Fruit fly (Drosophila melanogaster) whole organism, pupa: ENCODE results near the gene CG12012.

Experiments
- CG10348 ChIP-seq: fragments of 200-800 bp; sonication (Bioruptor generic); IDR thresholded peaks from 2 replicates; pipeline ENCODE4 v1.3.6; 2022; ENCODE audit warnings: missing biosample characterization, missing genetic modification characterization
- CG12605 ChIP-seq: fragments of 200-800 bp; sonication (Bioruptor generic); IDR thresholded peaks from 2 replicates; pipeline ENCODE4 v1.3.6; 2022; ENCODE audit warnings: missing biosample characterization, missing genetic modification characterization
- CG13204 ChIP-seq: fragments of 200-800 bp; sonication (Bioruptor generic); optimal IDR thresholded peaks from 2 replicates; lab custom pipeline; 2018; ENCODE audit warnings: missing biosample characterization, mild to moderate bottlenecking, missing genetic modification characterization, moderate library complexity
- CG14655 ChIP-seq: fragments of 200-800 bp; sonication (Bioruptor generic); optimal IDR thresholded peaks from 3 replicates; lab custom pipeline; 2017; ENCODE audit warnings: mild to moderate bottlenecking, missing biosample characterization, missing genetic modification reagents, missing genetic modification characterization
- CG15710 ChIP-seq: fragments of 200-800 bp; sonication (Bioruptor generic); optimal IDR thresholded peaks from 2 replicates; lab custom pipeline; 2018; ENCODE audit warnings: missing biosample characterization, mild to moderate bottlenecking, missing genetic modification characterization, moderate library complexity
- CG17806 ChIP-seq: fragments of 200-800 bp; sonication (Bioruptor generic); optimal IDR thresholded peaks from 2 replicates; lab custom pipeline; 2018; ENCODE audit warnings: missing biosample characterization, mild to moderate bottlenecking, missing genetic modification characterization, moderate library complexity
- CG32121 ChIP-seq: fragments of 200-800 bp; sonication (Bioruptor generic); IDR thresholded peaks from 2 replicates; pipeline ENCODE4 v1.3.6; 2022; ENCODE audit warnings: missing biosample characterization, missing genetic modification characterization
- CG34367 ChIP-seq: fragments of 200-800 bp; sonication (Bioruptor generic); optimal IDR thresholded peaks from 2 replicates; lab custom pipeline; 2018; ENCODE audit warnings: missing biosample characterization, mild to moderate bottlenecking, missing genetic modification characterization
- CG4496 ChIP-seq: fragments of 200-800 bp; sonication (Bioruptor generic); IDR thresholded peaks from 3 replicates; pipeline ENCODE4 v1.3.6; 2022; ENCODE audit warnings: missing biosample characterization, missing genetic modification characterization
- CG8159 ChIP-seq: fragments of 200-800 bp; sonication (Bioruptor generic); optimal IDR thresholded peaks from 3 replicates; lab custom pipeline; 2018; ENCODE audit warnings: missing biosample characterization, mild to moderate bottlenecking, missing genetic modification characterization, moderate library complexity
- CG8301 ChIP-seq: fragments of 200-800 bp; sonication (Bioruptor generic); optimal IDR thresholded peaks from 2 replicates; lab custom pipeline; 2018; ENCODE audit warnings: missing biosample characterization, mild to moderate bottlenecking, missing genetic modification characterization
- CG9948 ChIP-seq: fragments of 200-800 bp; sonication (Bioruptor generic); optimal IDR thresholded peaks from 2 replicates; lab custom pipeline; 2018; ENCODE audit warnings: missing biosample characterization, mild to moderate bottlenecking, missing genetic modification characterization, moderate library complexity
- D1 ChIP-seq: fragments of 200-800 bp; sonication (Bioruptor generic); optimal IDR thresholded peaks from 2 replicates; lab custom pipeline; 2018; ENCODE audit warnings: missing biosample characterization, mild to moderate bottlenecking, missing genetic modification characterization, moderate library complexity
- EcR ChIP-seq: fragments of 200-800 bp; sonication (Bioruptor generic); optimal IDR thresholded peaks from 3 replicates; lab custom pipeline; 2019; ENCODE audit warnings: missing biosample characterization, missing genetic modification characterization, mild to moderate bottlenecking, moderate library complexity, missing genetic modification reagents
- Ets98B ChIP-seq: fragments of 200-800 bp; sonication (Bioruptor generic); IDR thresholded peaks from 2 replicates; pipeline ENCODE4 v1.3.6; 2022; ENCODE audit warnings: missing biosample characterization, missing genetic modification characterization
- Pif1A ChIP-seq: fragments of 200-800 bp; sonication (Bioruptor generic); optimal IDR thresholded peaks from 3 replicates; lab custom pipeline; 2016; ENCODE audit warnings: missing biosample characterization, missing genetic modification characterization
- Pif1B ChIP-seq: fragments of 200-800 bp; sonication (Bioruptor generic); optimal IDR thresholded peaks from 3 replicates; lab custom pipeline; 2016; ENCODE audit warnings: missing biosample characterization, missing genetic modification characterization
- Snoo ChIP-seq: fragments of 200-800 bp; sonication (Bioruptor generic); optimal IDR thresholded peaks from 3 replicates; lab custom pipeline; 2017; ENCODE audit warnings: missing biosample characterization, mild to moderate bottlenecking, missing genetic modification characterization, inconsistent platforms
- fd96Ca ChIP-seq: fragments of 200-800 bp; sonication (Bioruptor generic); IDR thresholded peaks from 3 replicates; pipeline ENCODE4 v1.3.6; 2022; ENCODE audit warnings: missing biosample characterization, missing genetic modification characterization
- gl ChIP-seq: fragments of 200-800 bp; sonication (Bioruptor generic); optimal IDR thresholded peaks from 2 replicates; lab custom pipeline; 2018; ENCODE audit warnings: missing biosample characterization, mild to moderate bottlenecking, missing genetic modification characterization
- rn ChIP-seq: fragments of 200-800 bp; sonication (Bioruptor generic); IDR thresholded peaks from 2 replicates; pipeline ENCODE4 v1.3.6; 2022; ENCODE audit warnings: missing biosample characterization, missing genetic modification characterization

Gene CG12012

DNA sequence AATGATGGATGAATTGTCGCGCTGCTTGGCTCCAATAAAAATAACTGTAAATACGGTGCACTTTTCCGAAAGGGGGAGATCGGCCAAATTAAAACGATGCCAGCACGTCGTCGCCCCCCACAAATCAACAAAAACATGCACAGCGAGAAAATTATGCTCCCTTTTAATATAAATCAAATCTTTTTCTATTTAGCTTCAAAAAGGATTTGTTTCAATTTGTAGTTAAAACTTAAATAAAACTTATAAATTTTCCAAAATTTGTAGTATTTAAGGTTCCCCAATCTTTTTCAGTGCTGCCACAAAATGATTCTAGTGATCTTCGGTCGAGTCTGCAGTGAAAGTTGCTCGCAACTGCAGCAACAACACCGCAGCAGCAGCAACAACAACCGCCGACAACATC lies 19.5 kb downstream of the CG12012 start:
- TF ChIP-seq EcR (GFP tag; lab: Kevin White, UChicago) (no peak), CG17806 (tag; lab: Kevin White, UChicago) (peak; percentile 89), fd96Ca (peak; percentile 87), CG10348 (GFP tag; lab: Robert Waterston, UW) (peak; percentile 24; the same call in 1 of the 2 replicates), Snoo (peak; percentile 70), CG8301 (peak; percentile 95), rn (no peak; the same call in none of the 2 replicates), gl (tag; lab: Kevin White, UChicago) (peak; percentile 70), Pif1B (GFP tag; lab: Kevin White, UChicago) (peak; percentile 85), CG13204 (GFP tag; lab: Kevin White, UChicago) (peak; percentile 58), CG4496 (GFP tag; lab: Robert Waterston, UW) (peak; percentile 89), CG8159 (tag; lab: Kevin White, UChicago) (peak; percentile 90), CG12605 (GFP tag; lab: Robert Waterston, UW) (peak; percentile 88), CG32121 (GFP tag; lab: Robert Waterston, UW) (no peak), Pif1A (GFP tag; lab: Kevin White, UChicago) (peak; percentile 86), CG9948 (tag; lab: Kevin White, UChicago) (peak; percentile 91), CG15710 (peak; percentile 87), CG14655 (GFP tag; lab: Kevin White, UChicago) (peak; percentile 95), Ets98B (GFP tag; lab: Robert Waterston, UW) (peak; percentile 87), CG34367 (tag; lab: Kevin White, UChicago) (peak; percentile 86), D1 (peak; percentile 81)

dm6 chr3L:3397309-3397821 lies 20.8 kb downstream of the CG12012 start:
- no peak for TF ChIP-seq EcR (GFP tag; lab: Kevin White, UChicago)
- no peak for TF ChIP-seq CG8159 (tag; lab: Kevin White, UChicago)
- TF ChIP-seq Ets98B (GFP tag; lab: Robert Waterston, UW) = no peak
- no peak for TF ChIP-seq CG17806 (tag; lab: Kevin White, UChicago)
- no peak for TF ChIP-seq CG10348 (GFP tag; lab: Robert Waterston, UW)
- no peak for TF ChIP-seq CG8301
- no peak for TF ChIP-seq CG15710
- no peak for TF ChIP-seq CG14655 (GFP tag; lab: Kevin White, UChicago)
- TF ChIP-seq fd96Ca = no peak
- no peak for TF ChIP-seq CG13204 (GFP tag; lab: Kevin White, UChicago)
- no peak for TF ChIP-seq CG9948 (tag; lab: Kevin White, UChicago)
- TF ChIP-seq CG32121 (GFP tag; lab: Robert Waterston, UW) = no peak
- TF ChIP-seq, all 21 proteins: peak for 0

- TF ChIP-seq CG8159 (tag; lab: Kevin White, UChicago) (peak; percentile 93), Pif1B (GFP tag; lab: Kevin White, UChicago) (peak; percentile 90), CG32121 (GFP tag; lab: Robert Waterston, UW) (no peak), CG10348 (GFP tag; lab: Robert Waterston, UW) (no peak), rn (peak; percentile 72), CG8301 (peak; percentile 84), EcR (GFP tag; lab: Kevin White, UChicago) (no peak), CG17806 (tag; lab: Kevin White, UChicago) (peak; percentile 93), CG34367 (tag; lab: Kevin White, UChicago) (peak; percentile 94), CG15710 (peak; percentile 91), CG13204 (GFP tag; lab: Kevin White, UChicago) (peak; percentile 85), D1 (peak; percentile 66), Pif1A (GFP tag; lab: Kevin White, UChicago) (peak; percentile 89), Snoo (peak; percentile 86), CG4496 (GFP tag; lab: Robert Waterston, UW) (peak; percentile 87), gl (tag; lab: Kevin White, UChicago) (peak; percentile 89), fd96Ca (peak; percentile 86), CG9948 (tag; lab: Kevin White, UChicago) (peak; percentile 92), CG12605 (GFP tag; lab: Robert Waterston, UW) (peak; percentile 78), Ets98B (GFP tag; lab: Robert Waterston, UW) (peak; percentile 65), CG14655 (GFP tag; lab: Kevin White, UChicago) (peak; percentile 89)
Observed at dm6 chr3L:3397849-3398248, 21.3 kb downstream of the CG12012 start.

DNA sequence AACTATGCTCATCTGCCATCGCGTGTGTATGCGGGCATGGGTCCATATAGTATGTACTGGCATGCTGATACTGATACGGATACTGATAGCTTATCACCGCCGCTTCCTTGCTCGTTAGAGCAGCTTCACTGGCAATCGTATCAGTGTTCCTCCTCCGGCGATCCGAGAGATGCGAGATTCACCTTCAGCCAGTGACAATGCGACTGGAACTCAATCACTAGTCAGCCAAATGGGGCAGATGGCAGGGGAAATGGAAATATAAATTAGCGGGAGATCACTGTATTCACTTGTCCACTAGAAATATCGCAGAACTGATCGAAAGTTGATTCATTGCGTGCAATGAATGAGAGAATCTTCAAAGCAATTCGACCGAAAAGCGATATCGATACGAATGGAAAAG lies 21.9 kb downstream of the CG12012 start:
- no peak for TF ChIP-seq CG34367 (tag; lab: Kevin White, UChicago)
- TF ChIP-seq CG9948 (tag; lab: Kevin White, UChicago) = peak; percentile 4
- TF ChIP-seq CG4496 (GFP tag; lab: Robert Waterston, UW) = no peak

DNA sequence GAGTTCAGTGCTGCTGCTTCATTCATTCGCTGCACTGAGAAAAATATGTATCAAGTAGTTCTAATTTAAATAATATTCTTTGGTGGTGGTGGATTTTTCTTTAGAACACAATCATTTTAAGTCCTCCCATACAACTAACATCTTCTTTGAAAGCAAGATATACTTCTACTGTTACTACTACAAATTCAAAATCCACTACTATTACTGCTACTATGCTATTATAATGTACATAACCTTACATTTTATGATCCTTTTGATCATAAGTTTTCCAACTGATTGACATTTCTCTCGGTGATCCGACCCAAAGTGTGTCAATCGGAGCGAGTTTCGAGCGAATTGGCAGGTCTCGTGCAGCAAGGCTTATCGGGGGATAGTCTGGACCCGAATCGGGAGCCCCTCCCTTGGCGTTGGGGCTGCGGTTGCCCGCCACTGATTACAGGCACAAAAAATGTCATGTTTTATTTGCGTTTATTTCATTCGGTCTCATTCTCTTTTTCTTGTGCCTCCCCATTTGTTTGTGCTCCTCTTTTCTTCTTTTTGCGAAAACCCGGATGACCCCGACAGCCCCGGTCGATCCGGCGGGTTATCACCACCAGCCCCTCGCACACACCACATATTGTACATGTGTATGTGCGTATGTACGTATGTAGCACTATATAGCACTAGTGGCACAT lies 22.8 kb downstream of the CG12012 start:
- peak; percentile 83 for TF ChIP-seq Pif1A (GFP tag; lab: Kevin White, UChicago)
- TF ChIP-seq CG34367 (tag; lab: Kevin White, UChicago) = peak; percentile 70
- peak; percentile 42; the same call in 1 of the 2 replicates for TF ChIP-seq CG10348 (GFP tag; lab: Robert Waterston, UW)
- peak; percentile 80 for TF ChIP-seq CG15710
- TF ChIP-seq gl (tag; lab: Kevin White, UChicago) = peak; percentile 33
- TF ChIP-seq CG8301 = peak; percentile 90
- peak; percentile 91 for TF ChIP-seq CG14655 (GFP tag; lab: Kevin White, UChicago)
- TF ChIP-seq CG8159 (tag; lab: Kevin White, UChicago) = peak; percentile 92
- TF ChIP-seq Snoo = peak; percentile 87
- TF ChIP-seq CG17806 (tag; lab: Kevin White, UChicago) = peak; percentile 85
- peak; percentile 41 for TF ChIP-seq CG13204 (GFP tag; lab: Kevin White, UChicago)
- TF ChIP-seq rn = no peak
- peak; percentile 85 for TF ChIP-seq CG9948 (tag; lab: Kevin White, UChicago)
- TF ChIP-seq Ets98B (GFP tag; lab: Robert Waterston, UW) = peak; percentile 65
- peak; percentile 66 for TF ChIP-seq EcR (GFP tag; lab: Kevin White, UChicago)
- peak; percentile 53 for TF ChIP-seq D1
- TF ChIP-seq Pif1B (GFP tag; lab: Kevin White, UChicago) = peak; percentile 68
- TF ChIP-seq CG32121 (GFP tag; lab: Robert Waterston, UW) = peak; percentile 84
- TF ChIP-seq CG4496 (GFP tag; lab: Robert Waterston, UW) = peak; percentile 79
- peak; percentile 58 for TF ChIP-seq fd96Ca
- peak; percentile 43; the same call in 1 of the 2 replicates for TF ChIP-seq CG12605 (GFP tag; lab: Robert Waterston, UW)
